Worm (Caenorhabditis elegans) whole organism, young adult: ENCODE results near the gene T24C4.5.

Experiments
- B0336.3 ChIP-seq: fragments of 200-800 bp; sonication (Bioruptor generic); IDR thresholded peaks from 2 replicates; pipeline ENCODE4 v1.3.6; 2022; ENCODE audit warnings: missing genetic modification characterization, missing compliant biosample characterization
- C06A6.2 ChIP-seq: fragments of 200-800 bp; sonication (Bioruptor generic); conservative IDR thresholded peaks from 2 replicates; pipeline ENCODE4 v1.3.6; 2022; ENCODE audit warnings: missing genetic modification characterization, missing compliant biosample characterization
- F10E7.11 ChIP-seq: sonication (generic microtip); optimal IDR thresholded peaks from 2 replicates; lab custom pipeline; 2017; ENCODE audit warnings: mild to moderate bottlenecking, missing genetic modification characterization, moderate library complexity, missing compliant biosample characterization
- F33H1.4 ChIP-seq: fragments of 200-800 bp; sonication (Bioruptor generic); IDR thresholded peaks from 2 replicates; pipeline ENCODE4 v1.3.6; 2022; ENCODE audit warnings: missing genetic modification reagents, missing genetic modification characterization, missing compliant biosample characterization
- F52B5.7 ChIP-seq: sonication (generic microtip); optimal IDR thresholded peaks from 2 replicates; lab custom pipeline; 2016; ENCODE audit warnings: mild to moderate bottlenecking, missing genetic modification characterization, missing compliant biosample characterization
- F55B11.4 ChIP-seq: sonication (generic microtip); optimal IDR thresholded peaks from 2 replicates; lab custom pipeline; 2016; ENCODE audit warnings: missing compliant biosample characterization, missing genetic modification characterization, borderline replicate concordance; ENCODE audit not compliant: insufficient read depth
- F57C9.4 ChIP-seq: sonication (generic microtip); optimal IDR thresholded peaks from 2 replicates; lab custom pipeline; 2017; ENCODE audit warnings: mild to moderate bottlenecking, missing genetic modification characterization, missing compliant biosample characterization
- T26A5.8 ChIP-seq: sonication (generic microtip); optimal IDR thresholded peaks from 2 replicates; lab custom pipeline; 2016; ENCODE audit warnings: missing genetic modification characterization, missing compliant biosample characterization
- Y56A3A.18 ChIP-seq: fragments of 200-800 bp; sonication (Bioruptor generic); IDR thresholded peaks from 2 replicates; pipeline ENCODE4 v1.3.6; 2022; ENCODE audit warnings: missing genetic modification reagents, missing genetic modification characterization, missing compliant biosample characterization
- Y67H2A.10 ChIP-seq: fragments of 200-800 bp; sonication (Bioruptor generic); conservative IDR thresholded peaks from 2 replicates; pipeline ENCODE4 v1.3.6; 2022; ENCODE audit warnings: missing genetic modification reagents, missing genetic modification characterization, missing compliant biosample characterization
- Y79H2A.3 ChIP-seq: fragments of 200-800 bp; sonication (Bioruptor generic); conservative IDR thresholded peaks from 2 replicates; pipeline ENCODE4 v1.3.6; 2022; ENCODE audit warnings: missing genetic modification reagents, missing genetic modification characterization, missing compliant biosample characterization
- ama-1 ChIP-seq, 3 experiments: fragments of 150-350 bp in 1 of 3; sonication (generic microtip) in 2 of 3; optimal IDR thresholded peaks; 2 replicates each; lab custom pipeline; 2014 to 2018; ENCODE audit warnings: missing biosample characterization in 2 of 3, missing genetic modification characterization in 2 of 3, missing genetic modification reagents in 2 of 3
- cebp-1 ChIP-seq, 2 experiments: fragments of 200-800 bp in 1 of 2; sonication (Bioruptor generic) in 1 of 2; sonication (generic microtip) in 1 of 2; IDR thresholded peaks in 1 of 2; optimal IDR thresholded peaks in 1 of 2; 2 replicates each; pipeline versions ENCODE4 v1.3.6 to Lab custom; 2017 to 2022; ENCODE audit warnings: missing compliant biosample characterization in 2 of 2, missing genetic modification characterization in 2 of 2, mild to moderate bottlenecking in 1 of 2, missing genetic modification reagents in 1 of 2, moderate library complexity in 1 of 2
- ceh-27 ChIP-seq: fragments of 200-800 bp; sonication (Bioruptor generic); optimal IDR thresholded peaks from 2 replicates; lab custom pipeline; 2018; ENCODE audit warnings: mild to moderate bottlenecking, missing genetic modification characterization, moderate library complexity, missing compliant biosample characterization
- ceh-40 ChIP-seq: fragments of 200-800 bp; sonication (Bioruptor generic); IDR thresholded peaks from 2 replicates; pipeline ENCODE4 v1.3.6; 2022; ENCODE audit warnings: missing genetic modification characterization, missing compliant biosample characterization
- ceh-58 ChIP-seq: fragments of 200-800 bp; sonication (Bioruptor generic); IDR thresholded peaks from 2 replicates; pipeline ENCODE4 v1.3.6; 2022; ENCODE audit warnings: missing genetic modification characterization, missing compliant biosample characterization
- ceh-79 ChIP-seq: sonication (generic microtip); optimal IDR thresholded peaks from 2 replicates; lab custom pipeline; 2017; ENCODE audit warnings: mild to moderate bottlenecking, missing genetic modification characterization, missing compliant biosample characterization
- chd-7 ChIP-seq: sonication (generic microtip); optimal IDR thresholded peaks from 2 replicates; lab custom pipeline; 2016; ENCODE audit warnings: mild to moderate bottlenecking, missing genetic modification characterization, moderate library complexity, missing compliant biosample characterization
- dox-1 ChIP-seq: fragments of 200-800 bp; sonication (Bioruptor generic); IDR thresholded peaks from 2 replicates; pipeline ENCODE4 v1.3.6; 2022; ENCODE audit warnings: missing genetic modification reagents, missing genetic modification characterization, missing compliant biosample characterization
- efl-1 ChIP-seq: fragments of 150-350 bp; optimal IDR thresholded peaks from 2 replicates; lab custom pipeline; 2014; ENCODE audit warnings: missing biosample characterization, missing genetic modification reagents, missing genetic modification characterization
- hlh-26 ChIP-seq: fragments of 200-800 bp; sonication (Bioruptor generic); conservative IDR thresholded peaks from 2 replicates; pipeline ENCODE4 v1.3.6; 2022; ENCODE audit warnings: missing genetic modification reagents, missing genetic modification characterization, missing compliant biosample characterization
- hrde-1 ChIP-seq: sonication (generic microtip); optimal IDR thresholded peaks from 2 replicates; lab custom pipeline; 2016; ENCODE audit warnings: missing genetic modification characterization, mild to moderate bottlenecking, missing compliant biosample characterization, moderate library complexity, missing genotype, missing genetic modification reagents, borderline replicate concordance
- let-607 ChIP-seq, 2 experiments: fragments of 200-800 bp in 1 of 2; sonication (Bioruptor generic) in 1 of 2; sonication (generic microtip) in 1 of 2; optimal IDR thresholded peaks; 2 replicates each; lab custom pipeline; 2016 to 2018; ENCODE audit warnings: mild to moderate bottlenecking in 2 of 2, missing compliant biosample characterization in 2 of 2, missing genetic modification characterization in 2 of 2, moderate library complexity in 2 of 2, missing genotype in 1 of 2
- lin-40 ChIP-seq: sonication (generic microtip); optimal IDR thresholded peaks from 2 replicates; lab custom pipeline; 2016; ENCODE audit warnings: missing genetic modification characterization, mild to moderate bottlenecking, missing compliant biosample characterization, missing genotype, missing genetic modification reagents
- madf-10 ChIP-seq: sonication (generic microtip); optimal IDR thresholded peaks from 2 replicates; lab custom pipeline; 2016; ENCODE audit warnings: mild to moderate bottlenecking, missing genetic modification characterization, missing compliant biosample characterization
- mcd-1 ChIP-seq: fragments of 200-800 bp; sonication (Bioruptor generic); IDR thresholded peaks from 2 replicates; pipeline ENCODE4 v1.3.6; 2022; ENCODE audit warnings: missing genetic modification reagents, missing genetic modification characterization, missing compliant biosample characterization
- mel-28 ChIP-seq: sonication (generic microtip); optimal IDR thresholded peaks from 2 replicates; lab custom pipeline; 2016; ENCODE audit warnings: borderline replicate concordance, mild to moderate bottlenecking, missing genetic modification characterization, missing compliant biosample characterization
- mes-4 ChIP-seq: sonication (generic microtip); optimal IDR thresholded peaks from 2 replicates; lab custom pipeline; 2016; ENCODE audit warnings: missing genotype, missing genetic modification characterization, missing compliant biosample characterization
- nfya-1 ChIP-seq: sonication (generic microtip); optimal IDR thresholded peaks from 2 replicates; lab custom pipeline; 2017; ENCODE audit warnings: antibody characterized with exemption, missing compliant biosample characterization, missing genetic modification characterization, borderline replicate concordance; ENCODE audit not compliant: insufficient read depth
- nfyb-1 ChIP-seq: fragments of 200-800 bp; sonication (Bioruptor generic); IDR thresholded peaks from 2 replicates; pipeline ENCODE4 v1.3.6; 2022; ENCODE audit warnings: missing genetic modification reagents, missing genetic modification characterization, missing compliant biosample characterization
- nhr-179 ChIP-seq: sonication (generic microtip); optimal IDR thresholded peaks from 2 replicates; lab custom pipeline; 2016; ENCODE audit warnings: mild to moderate bottlenecking, missing genetic modification characterization, missing compliant biosample characterization
- nhr-27 ChIP-seq: fragments of 200-800 bp; sonication (Bioruptor generic); optimal IDR thresholded peaks from 2 replicates; lab custom pipeline; 2018; ENCODE audit warnings: mild to moderate bottlenecking, missing genetic modification characterization, moderate library complexity, missing compliant biosample characterization
- nhr-90 ChIP-seq: sonication (generic microtip); optimal IDR thresholded peaks from 2 replicates; lab custom pipeline; 2016; ENCODE audit warnings: missing genotype, mild to moderate bottlenecking, missing genetic modification characterization, missing compliant biosample characterization
- rec-8 ChIP-seq, 2 experiments: sonication (generic microtip); optimal IDR thresholded peaks; 2 replicates each; lab custom pipeline; 2016; ENCODE audit warnings: mild to moderate bottlenecking in 2 of 2, missing genetic modification characterization in 2 of 2, missing genetic modification reagents in 2 of 2, missing genotype in 2 of 2, missing biosample characterization in 1 of 2, missing compliant biosample characterization in 1 of 2, moderate library complexity in 1 of 2
- repo-1 ChIP-seq: sonication (generic microtip); optimal IDR thresholded peaks from 2 replicates; lab custom pipeline; 2017; ENCODE audit warnings: mild to moderate bottlenecking, missing genetic modification characterization, missing compliant biosample characterization
- sdz-38 ChIP-seq: sonication (generic microtip); optimal IDR thresholded peaks from 2 replicates; lab custom pipeline; 2016; ENCODE audit warnings: missing genotype, missing genetic modification characterization, missing compliant biosample characterization
- sea-2 ChIP-seq: fragments of 200-800 bp; sonication (Bioruptor generic); IDR thresholded peaks from 2 replicates; pipeline ENCODE4 v1.3.6; 2022; ENCODE audit warnings: missing genetic modification characterization, missing compliant biosample characterization
- snpc-4 ChIP-seq, 5 experiments: fragments of 150-350 bp in 1 of 5; sonication (generic microtip) in 4 of 5; optimal IDR thresholded peaks; 2 replicates each; lab custom pipeline; 2014 to 2018; ENCODE audit warnings: missing genetic modification characterization in 5 of 5, missing biosample characterization in 3 of 5, antibody characterized with exemption in 2 of 5, mild to moderate bottlenecking in 2 of 5, missing compliant biosample characterization in 2 of 5, missing genotype in 2 of 5, moderate library complexity in 2 of 5, missing genetic modification reagents in 1 of 5
- somi-1 ChIP-seq: fragments of 200-800 bp; sonication (Bioruptor generic); optimal IDR thresholded peaks from 2 replicates; lab custom pipeline; 2018; ENCODE audit warnings: mild to moderate bottlenecking, missing genetic modification characterization, missing compliant biosample characterization
- tlf-1 ChIP-seq: fragments of 200-800 bp; sonication (Bioruptor generic); optimal IDR thresholded peaks from 2 replicates; lab custom pipeline; 2018; ENCODE audit warnings: mild to moderate bottlenecking, missing genetic modification characterization, missing compliant biosample characterization
- unc-130 ChIP-seq: sonication (generic microtip); optimal IDR thresholded peaks from 2 replicates; lab custom pipeline; 2016; ENCODE audit warnings: missing genetic modification reagents, missing genetic modification characterization, missing compliant biosample characterization
- unc-62 ChIP-seq: fragments of 150-350 bp; optimal IDR thresholded peaks from 2 replicates; lab custom pipeline; 2014; ENCODE audit warnings: missing biosample characterization, missing genetic modification reagents, missing genetic modification characterization
- xnd-1 ChIP-seq: sonication (generic microtip); optimal IDR thresholded peaks from 2 replicates; lab custom pipeline; 2016; ENCODE audit warnings: missing genotype, missing genetic modification reagents, missing genetic modification characterization, missing compliant biosample characterization
- ztf-22 ChIP-seq: fragments of 200-800 bp; sonication (Bioruptor generic); optimal IDR thresholded peaks from 2 replicates; lab custom pipeline; 2018; ENCODE audit warnings: mild to moderate bottlenecking, missing genetic modification characterization, moderate library complexity, missing compliant biosample characterization
- ztf-25 ChIP-seq: fragments of 200-800 bp; sonication (Bioruptor generic); IDR thresholded peaks from 2 replicates; pipeline ENCODE4 v1.3.6; 2022; ENCODE audit warnings: missing genetic modification reagents, missing genetic modification characterization, missing compliant biosample characterization

T24C4.5 gene

ce11 chrIII:835713-836278, 43.7 kb downstream of the T24C4.5 start (continued):
- TF ChIP-seq T26A5.8 (tag; lab: Kevin White, UChicago) = peak; percentile 97
- TF ChIP-seq ceh-79 (tag; lab: Kevin White, UChicago) = peak; percentile 92
- peak; percentile 98 for TF ChIP-seq F57C9.4 (tag; lab: Kevin White, UChicago)
- peak; percentile 98 for TF ChIP-seq nhr-27 (tag; lab: Kevin White, UChicago)
- no peak for TF ChIP-seq unc-62 (GFP tag; lab: Kevin White, UChicago)
- TF ChIP-seq nfyb-1 (GFP tag; lab: Robert Waterston, UW) = peak; percentile 99
- peak; percentile 92 for TF ChIP-seq dox-1 (GFP tag; lab: Robert Waterston, UW)
- peak; percentile 99 for TF ChIP-seq chd-7
- peak; percentile 99 for TF ChIP-seq F52B5.7
- peak; percentile 88; the same call in 1 of the 2 replicates for TF ChIP-seq ceh-58 (GFP tag; lab: Robert Waterston, UW)
- TF ChIP-seq ztf-25 (GFP tag; lab: Robert Waterston, UW) = peak; percentile 92
- TF ChIP-seq xnd-1 (tag; lab: Kevin White, UChicago) = no peak
- peak; percentile 81 for TF ChIP-seq madf-10 (tag; lab: Kevin White, UChicago)
- TF ChIP-seq unc-130 (GFP tag; lab: Kevin White, UChicago) = no peak
- peak; percentile 92 for TF ChIP-seq ztf-22
- TF ChIP-seq hlh-26 (GFP tag; lab: Robert Waterston, UW) = no peak
- TF ChIP-seq sea-2 (GFP tag; lab: Robert Waterston, UW) = no peak
- no peak for TF ChIP-seq sdz-38 (tag; lab: Kevin White, UChicago)
- TF ChIP-seq cebp-1 (GFP tag; IDR thresholded peaks at IDR 0.05; lab: Robert Waterston, UW) = peak; percentile 83
- peak; percentile 93 for TF ChIP-seq cebp-1 (tag; optimal IDR thresholded peaks at IDR 0.05; lab: Kevin White, UChicago)
- TF ChIP-seq C06A6.2 (GFP tag; lab: Robert Waterston, UW) = peak; percentile 90
- TF ChIP-seq mes-4 (tag; lab: Kevin White, UChicago) = no peak
- no peak for TF ChIP-seq rec-8 (tag; optimal IDR thresholded peaks at IDR 0.05; lab: Kevin White, UChicago)
- peak; percentile 56 for TF ChIP-seq F33H1.4 (GFP tag; lab: Robert Waterston, UW)
- TF ChIP-seq B0336.3 = peak; percentile 99
- no peak for TF ChIP-seq hrde-1 (tag; lab: Kevin White, UChicago)
- TF ChIP-seq nhr-179 = peak; percentile 45
- TF ChIP-seq F10E7.11 = peak; percentile 98
- no peak for TF ChIP-seq F55B11.4 (tag; lab: Kevin White, UChicago)
- TF ChIP-seq ceh-40 (GFP tag; lab: Robert Waterston, UW) = peak; percentile 94
- TF ChIP-seq lin-40 (tag; lab: Kevin White, UChicago) = peak; percentile 83
- TF ChIP-seq somi-1 = peak; percentile 86
- TF ChIP-seq nfya-1 = no peak
- TF ChIP-seq snpc-4 (GFP tag; optimal IDR thresholded peaks at IDR 0.05; lab: Kevin White, UChicago) = no peak
- peak in 2 of 4 experiments; percentile 27 to 48 for TF ChIP-seq snpc-4 (tag; optimal IDR thresholded peaks at IDR 0.05; lab: Kevin White, UChicago)
- peak; percentile 86 for TF ChIP-seq mcd-1 (GFP tag; lab: Robert Waterston, UW)
- peak; percentile 88 for TF ChIP-seq nhr-90 (tag; lab: Kevin White, UChicago)

- TF ChIP-seq F33H1.4 (GFP tag; lab: Robert Waterston, UW) (no peak), Y56A3A.18 (GFP tag; lab: Robert Waterston, UW) (peak; percentile 39; the same call in 1 of the 2 replicates), Y79H2A.3 (GFP tag; lab: Robert Waterston, UW) (no peak), mel-28 (no peak), nhr-27 (tag; lab: Kevin White, UChicago) (no peak), nfya-1 (no peak), let-607 (tag; optimal IDR thresholded peaks at IDR 0.05; lab: Kevin White, UChicago) (no peak), repo-1 (no peak), efl-1 (no peak), nfyb-1 (GFP tag; lab: Robert Waterston, UW) (no peak), tlf-1 (GFP tag; lab: Kevin White, UChicago) (no peak), Y67H2A.10 (GFP tag; lab: Robert Waterston, UW) (no peak), ama-1 (optimal IDR thresholded peaks at IDR 0.05; lab: Kevin White, UChicago) (peak; percentile 80), ama-1 (GFP tag; optimal IDR thresholded peaks at IDR 0.05; lab: Kevin White, UChicago) (no peak), ceh-58 (GFP tag; lab: Robert Waterston, UW) (no peak), ceh-27 (GFP tag; lab: Kevin White, UChicago) (no peak)
Observed at ce11 chrIII:835208-835607, 44.3 kb downstream of the T24C4.5 start.
